Worm (Caenorhabditis elegans) whole organism, early embryonic: ENCODE measurements around the gene T05H4.11.

Experiments used
- B0310.2 ChIP-seq: sonication (generic microtip); optimal IDR thresholded peaks from 2 replicates; lab custom pipeline; 2016; ENCODE audit warnings: mild to moderate bottlenecking, missing genetic modification characterization, missing compliant biosample characterization
- F13C5.2 ChIP-seq: sonication (generic microtip); optimal IDR thresholded peaks from 2 replicates; lab custom pipeline; 2017; ENCODE audit warnings: mild to moderate bottlenecking, missing genetic modification characterization, inconsistent platforms, missing compliant biosample characterization
- aly-1 ChIP-seq: sonication (generic microtip); optimal IDR thresholded peaks from 2 replicates; lab custom pipeline; 2016; ENCODE audit warnings: missing genetic modification characterization, missing compliant biosample characterization
- ama-1 ChIP-seq: fragments of 150-350 bp; optimal IDR thresholded peaks from 2 replicates; lab custom pipeline; 2014
- hmbx-1 ChIP-seq: sonication (generic microtip); optimal IDR thresholded peaks from 2 replicates; lab custom pipeline; 2016; ENCODE audit warnings: mild to moderate bottlenecking, missing genetic modification characterization, missing compliant biosample characterization
- hmg-4 ChIP-seq: fragments of 200-800 bp; sonication (Bioruptor generic); optimal IDR thresholded peaks from 2 replicates; lab custom pipeline; 2018; ENCODE audit warnings: mild to moderate bottlenecking, missing genetic modification characterization, missing compliant biosample characterization
- hnd-1 ChIP-seq: sonication (generic microtip); optimal IDR thresholded peaks from 2 replicates; lab custom pipeline; 2016; ENCODE audit warnings: missing genetic modification characterization, missing compliant biosample characterization
- scrt-1 ChIP-seq: fragments of 200-800 bp; sonication (Bioruptor generic); IDR thresholded peaks from 2 replicates; pipeline ENCODE4 v1.3.6; 2022; ENCODE audit warnings: missing genetic modification characterization, missing compliant biosample characterization
- tbx-11 ChIP-seq: fragments of 200-800 bp; sonication (Bioruptor generic); IDR thresholded peaks from 2 replicates; pipeline ENCODE4 v1.3.6; 2022; ENCODE audit warnings: missing genetic modification characterization, missing compliant biosample characterization
- tbx-37 ChIP-seq: fragments of 200-800 bp; sonication (Bioruptor generic); conservative IDR thresholded peaks from 2 replicates; pipeline ENCODE4 v1.3.6; 2022; ENCODE audit warnings: missing genetic modification reagents, missing genetic modification characterization, missing compliant biosample characterization

- TF ChIP-seq ama-1 (lab: Kevin White, UChicago): no peak
- TF ChIP-seq hmbx-1 (tag; lab: Kevin White, UChicago): no peak
- no peak for TF ChIP-seq hmg-4 (GFP tag; lab: Kevin White, UChicago)
- no peak for TF ChIP-seq hnd-1
- no peak for TF ChIP-seq tbx-11 (GFP tag; lab: Robert Waterston, UW)
- no peak for TF ChIP-seq scrt-1 (GFP tag; lab: Robert Waterston, UW)
- no peak for TF ChIP-seq F13C5.2 (tag; lab: Kevin White, UChicago)
- TF ChIP-seq tbx-37 (GFP tag; lab: Robert Waterston, UW): no peak
- no peak for TF ChIP-seq B0310.2 (tag; lab: Kevin White, UChicago)
- no peak for TF ChIP-seq aly-1 (tag; lab: Kevin White, UChicago)
Measured at ce11 chrV:6407587-6407986, 18.5 kb downstream of the T05H4.11 start.
